Worm (Caenorhabditis elegans) whole organism, L4 larva: ENCODE results near the gene F55B11.2.

Source experiments
- F10B5.3 ChIP-seq: sonication (generic microtip); optimal IDR thresholded peaks from 2 replicates; lab custom pipeline; 2016; ENCODE audit warnings: mild to moderate bottlenecking, missing genetic modification characterization, missing compliant biosample characterization
- F26F4.8 ChIP-seq: fragments of 200-800 bp; sonication (Bioruptor generic); conservative IDR thresholded peaks from 2 replicates; pipeline ENCODE4 v1.3.6; 2022; ENCODE audit warnings: missing genetic modification characterization, missing compliant biosample characterization
- F37D6.2 ChIP-seq: sonication (generic microtip); optimal IDR thresholded peaks from 2 replicates; lab custom pipeline; 2016; ENCODE audit warnings: mild to moderate bottlenecking, missing genetic modification characterization, missing compliant biosample characterization
- F49E8.2 ChIP-seq: sonication (generic microtip); optimal IDR thresholded peaks from 2 replicates; lab custom pipeline; 2016; ENCODE audit warnings: missing compliant biosample characterization, mild to moderate bottlenecking, missing genetic modification characterization, borderline replicate concordance
- R02D3.7 ChIP-seq: fragments of 150-350 bp; sonication (generic microtip); optimal IDR thresholded peaks from 3 replicates; lab custom pipeline; 2014; ENCODE audit warnings: missing biosample characterization, missing genetic modification characterization
- Y5F2A.4 ChIP-seq: fragments of 200-800 bp; sonication (Bioruptor generic); optimal IDR thresholded peaks from 2 replicates; lab custom pipeline; 2018; ENCODE audit warnings: mild to moderate bottlenecking, missing genetic modification characterization, missing compliant biosample characterization
- ZK546.5 ChIP-seq, 2 experiments: sonication (generic microtip); optimal IDR thresholded peaks; 2 replicates each; lab custom pipeline; 2017; ENCODE audit warnings: missing biosample characterization in 2 of 2, missing genetic modification characterization in 2 of 2
- aha-1 ChIP-seq: fragments of 150-350 bp; peaks from one replicate; lab custom pipeline; 2014; ENCODE audit warnings: missing biosample characterization, missing genetic modification characterization
- ama-1 ChIP-seq: fragments of 150-350 bp; optimal IDR thresholded peaks from 2 replicates; lab custom pipeline; 2014; ENCODE audit warnings: inconsistent platforms, mixed read lengths
- arid-1 ChIP-seq: fragments of 200-800 bp; sonication (Bioruptor generic); conservative IDR thresholded peaks from 2 replicates; pipeline ENCODE4 v1.3.6; 2022; ENCODE audit warnings: missing genetic modification reagents, missing genetic modification characterization, missing compliant biosample characterization
- ceh-20 ChIP-seq: fragments of 200-800 bp; sonication (Bioruptor generic); IDR thresholded peaks from 2 replicates; pipeline ENCODE4 v1.3.6; 2022; ENCODE audit warnings: missing genetic modification reagents, missing genetic modification characterization, missing compliant biosample characterization
- ceh-82 ChIP-seq: sonication (generic microtip); optimal IDR thresholded peaks from 2 replicates; lab custom pipeline; 2017; ENCODE audit warnings: missing biosample characterization, missing genetic modification characterization
- ces-1 ChIP-seq: fragments of 150-350 bp; sonication (generic microtip); optimal IDR thresholded peaks from 4 replicates; lab custom pipeline; 2014; ENCODE audit warnings: missing biosample characterization, missing genetic modification reagents, missing genetic modification characterization
- ctbp-1 ChIP-seq: fragments of 200-800 bp; sonication (Bioruptor generic); IDR thresholded peaks from 2 replicates; pipeline ENCODE4 v1.3.6; 2022; ENCODE audit warnings: missing genetic modification reagents, missing genetic modification characterization, missing compliant biosample characterization
- daf-16 ChIP-seq, 3 experiments: sonication (generic microtip); optimal IDR thresholded peaks; 2 replicates each; lab custom pipeline; 2016 to 2017; ENCODE audit warnings: missing genetic modification characterization in 3 of 3, missing genetic modification reagents in 3 of 3, mild to moderate bottlenecking in 2 of 3, missing compliant biosample characterization in 2 of 3, missing biosample characterization in 1 of 3, moderate library complexity in 1 of 3
- dve-1 ChIP-seq: sonication (generic microtip); optimal IDR thresholded peaks from 2 replicates; lab custom pipeline; 2017; ENCODE audit warnings: antibody characterized with exemption, mild to moderate bottlenecking, missing genetic modification characterization, missing compliant biosample characterization; ENCODE audit not compliant: insufficient read depth
- fos-1 ChIP-seq: fragments of 150-350 bp; optimal IDR thresholded peaks from 2 replicates; lab custom pipeline; 2014; ENCODE audit warnings: missing biosample characterization, missing genetic modification characterization
- hlh-11 ChIP-seq: fragments of 200-800 bp; sonication (Bioruptor generic); optimal IDR thresholded peaks from 2 replicates; lab custom pipeline; 2018; ENCODE audit warnings: mild to moderate bottlenecking, missing genetic modification characterization, missing compliant biosample characterization
- hlh-30 ChIP-seq: sonication (generic microtip); optimal IDR thresholded peaks from 2 replicates; lab custom pipeline; 2017; ENCODE audit warnings: antibody characterized with exemption, mild to moderate bottlenecking, missing genetic modification characterization, missing compliant biosample characterization; ENCODE audit not compliant: insufficient read depth
- hmg-1.1 ChIP-seq: fragments of 200-800 bp; sonication (Bioruptor generic); IDR thresholded peaks from 2 replicates; pipeline ENCODE4 v1.3.6; 2022; ENCODE audit warnings: missing genetic modification reagents, missing genetic modification characterization, missing compliant biosample characterization
- lim-7 ChIP-seq: fragments of 200-800 bp; sonication (Bioruptor generic); IDR thresholded peaks from 2 replicates; pipeline ENCODE4 v1.3.6; 2022; ENCODE audit warnings: missing genetic modification characterization, missing compliant biosample characterization
- lin-1 ChIP-seq: fragments of 200-800 bp; sonication (Bioruptor generic); IDR thresholded peaks from 2 replicates; pipeline ENCODE4 v1.3.6; 2022; ENCODE audit warnings: missing genetic modification reagents, missing genetic modification characterization, missing compliant biosample characterization
- lin-13 ChIP-seq: fragments of 150-350 bp; optimal IDR thresholded peaks from 2 replicates; lab custom pipeline; 2014; ENCODE audit warnings: missing biosample characterization, missing genetic modification reagents, missing genetic modification characterization
- lin-29 ChIP-seq: fragments of 200-800 bp; sonication (Bioruptor generic); IDR thresholded peaks from 2 replicates; pipeline ENCODE4 v1.3.6; 2022; ENCODE audit warnings: missing genetic modification reagents, missing genetic modification characterization, missing compliant biosample characterization
- lin-38 ChIP-seq: fragments of 200-800 bp; sonication (Bioruptor generic); IDR thresholded peaks from 2 replicates; pipeline ENCODE4 v1.3.6; 2022; ENCODE audit warnings: missing genetic modification reagents, missing genetic modification characterization, missing compliant biosample characterization
- lir-3 ChIP-seq: sonication (generic microtip); optimal IDR thresholded peaks from 2 replicates; lab custom pipeline; 2016; ENCODE audit warnings: mild to moderate bottlenecking, missing genetic modification characterization, missing compliant biosample characterization
- madf-9 ChIP-seq: fragments of 200-800 bp; sonication (Bioruptor generic); conservative IDR thresholded peaks from 2 replicates; pipeline ENCODE4 v1.3.6; 2022; ENCODE audit warnings: missing genetic modification reagents, missing genetic modification characterization, missing compliant biosample characterization
- mdl-1 ChIP-seq, 2 experiments: fragments of 150-350 bp in 1 of 2; sonication (generic microtip) in 1 of 2; optimal IDR thresholded peaks; 2 replicates each; lab custom pipeline; 2014 to 2017; ENCODE audit warnings: missing biosample characterization in 2 of 2, missing genetic modification characterization in 2 of 2
- mep-1 ChIP-seq: fragments of 150-350 bp; sonication (generic microtip); optimal IDR thresholded peaks from 3 replicates; lab custom pipeline; 2014; ENCODE audit warnings: missing biosample characterization, missing genetic modification characterization
- mes-2 ChIP-seq: sonication (generic microtip); optimal IDR thresholded peaks from 2 replicates; lab custom pipeline; 2016; ENCODE audit warnings: missing genotype, mild to moderate bottlenecking, missing genetic modification characterization, missing compliant biosample characterization; ENCODE audit not compliant: poor library complexity, severe bottlenecking
- mxl-2 ChIP-seq: fragments of 200-800 bp; sonication (Bioruptor generic); conservative IDR thresholded peaks from 2 replicates; pipeline ENCODE4 v1.3.6; 2022; ENCODE audit warnings: missing genetic modification reagents, missing genetic modification characterization, missing compliant biosample characterization
- nhr-10 ChIP-seq: fragments of 150-350 bp; optimal IDR thresholded peaks from 2 replicates; lab custom pipeline; 2014; ENCODE audit warnings: missing biosample characterization, missing genetic modification characterization
- nhr-11 ChIP-seq: fragments of 150-350 bp; optimal IDR thresholded peaks from 2 replicates; lab custom pipeline; 2014; ENCODE audit warnings: missing biosample characterization, missing genetic modification characterization
- nhr-28 ChIP-seq: fragments of 150-350 bp; optimal IDR thresholded peaks from 2 replicates; lab custom pipeline; 2014; ENCODE audit warnings: missing biosample characterization, missing genetic modification characterization
- nhr-41 ChIP-seq: fragments of 200-800 bp; sonication (Bioruptor generic); IDR thresholded peaks from 2 replicates; pipeline ENCODE4 v1.3.6; 2022; ENCODE audit warnings: missing genetic modification reagents, missing genetic modification characterization, missing compliant biosample characterization
- nhr-48 ChIP-seq: sonication (generic microtip); optimal IDR thresholded peaks from 2 replicates; lab custom pipeline; 2016; ENCODE audit warnings: mild to moderate bottlenecking, missing genetic modification characterization, missing compliant biosample characterization
- nhr-6 ChIP-seq: fragments of 150-350 bp; optimal IDR thresholded peaks from 2 replicates; lab custom pipeline; 2014; ENCODE audit warnings: missing biosample characterization, missing genetic modification characterization
- nhr-77 ChIP-seq: fragments of 150-350 bp; optimal IDR thresholded peaks from 2 replicates; lab custom pipeline; 2014; ENCODE audit warnings: missing biosample characterization, missing genetic modification characterization
- php-3 ChIP-seq: fragments of 200-800 bp; sonication (Bioruptor generic); IDR thresholded peaks from 2 replicates; pipeline ENCODE4 v1.3.6; 2022; ENCODE audit warnings: missing genetic modification reagents, missing genetic modification characterization, missing compliant biosample characterization
- pqm-1 ChIP-seq: sonication (generic microtip); optimal IDR thresholded peaks from 2 replicates; lab custom pipeline; 2017; ENCODE audit warnings: missing biosample characterization, missing genetic modification characterization
- saeg-2 ChIP-seq: fragments of 200-800 bp; sonication (Bioruptor generic); IDR thresholded peaks from 2 replicates; pipeline ENCODE4 v1.3.6; 2022; ENCODE audit warnings: missing genetic modification reagents, missing genetic modification characterization, missing compliant biosample characterization
- snpc-4 ChIP-seq: fragments of 150-350 bp; optimal IDR thresholded peaks from 2 replicates; lab custom pipeline; 2014; ENCODE audit warnings: missing biosample characterization, missing genetic modification characterization
- spr-3 ChIP-seq: fragments of 200-800 bp; sonication (Bioruptor generic); optimal IDR thresholded peaks from 2 replicates; lab custom pipeline; 2018; ENCODE audit warnings: mild to moderate bottlenecking, missing genetic modification characterization, missing compliant biosample characterization
- unc-130 ChIP-seq: sonication (generic microtip); optimal IDR thresholded peaks from 2 replicates; lab custom pipeline; 2016; ENCODE audit warnings: missing genetic modification reagents, missing genetic modification characterization, missing compliant biosample characterization
- unc-62 ChIP-seq, 3 experiments: fragments of 150-350 bp in 1 of 3; sonication (generic microtip); optimal IDR thresholded peaks in 2 of 3; peaks in 1 of 3; 1 replicate in 1 of 3; 2 replicates in 2 of 3; lab custom pipeline; 2014 to 2017; ENCODE audit warnings: missing biosample characterization in 3 of 3, missing genetic modification characterization in 3 of 3, missing genetic modification reagents in 3 of 3, missing genotype in 1 of 3
- zag-1 ChIP-seq: fragments of 150-350 bp; optimal IDR thresholded peaks from 2 replicates; lab custom pipeline; 2014; ENCODE audit warnings: missing biosample characterization, missing genetic modification characterization
- zfp-2 ChIP-seq: sonication (generic microtip); optimal IDR thresholded peaks from 2 replicates; lab custom pipeline; 2016; ENCODE audit warnings: mild to moderate bottlenecking, missing genetic modification characterization, missing compliant biosample characterization
- zip-2 ChIP-seq: fragments of 150-350 bp; optimal IDR thresholded peaks from 2 replicates; lab custom pipeline; 2014; ENCODE audit warnings: missing biosample characterization, missing genetic modification characterization
- ztf-11 ChIP-seq: fragments of 150-350 bp; optimal IDR thresholded peaks from 2 replicates; lab custom pipeline; 2014; ENCODE audit warnings: missing biosample characterization, missing genetic modification characterization
- ztf-7 ChIP-seq: fragments of 150-350 bp; optimal IDR thresholded peaks from 2 replicates; lab custom pipeline; 2014; ENCODE audit warnings: missing biosample characterization, missing genetic modification characterization

Gene F55B11.2

ce11 chrIV:14464065-14464567, 41.0 kb upstream of the F55B11.2 start, which contains the start of gene dld-1 (continued):
- TF ChIP-seq fos-1 (tag; lab: Kevin White, UChicago) (no peak), F37D6.2 (tag; lab: Kevin White, UChicago) (peak; percentile 82), unc-62 (GFP tag; optimal IDR thresholded peaks at IDR 0.05 in 1 of 2; lab: Kevin White, UChicago) (peak in 1 of 2 experiments; percentile 75), unc-62 (tag; optimal IDR thresholded peaks at IDR 0.05; lab: Kevin White, UChicago) (no peak), ces-1 (GFP tag; lab: Kevin White, UChicago) (peak; percentile 85), mep-1 (tag; lab: Kevin White, UChicago) (peak; percentile 97), nhr-28 (tag; lab: Kevin White, UChicago) (peak; percentile 90), mdl-1 (tag; optimal IDR thresholded peaks at IDR 0.05; lab: Kevin White, UChicago) (peak in 1 of 2 experiments; percentile 79), nhr-6 (tag; lab: Kevin White, UChicago) (peak; percentile 96), nhr-41 (GFP tag; lab: Robert Waterston, UW) (no peak), F26F4.8 (no peak), pqm-1 (tag; lab: Kevin White, UChicago) (no peak), ctbp-1 (GFP tag; lab: Robert Waterston, UW) (peak; percentile 69), mxl-2 (GFP tag; lab: Robert Waterston, UW) (no peak), snpc-4 (peak; percentile 69), ZK546.5 (tag; optimal IDR thresholded peaks at IDR 0.05; lab: Kevin White, UChicago) (peak in 1 of 2 experiments; percentile 65), Y5F2A.4 (GFP tag; lab: Kevin White, UChicago) (no peak), ztf-11 (tag; lab: Kevin White, UChicago) (no peak), hlh-30 (tag; lab: Kevin White, UChicago) (peak; percentile 97), nhr-11 (peak; percentile 90), hmg-1.1 (GFP tag; lab: Robert Waterston, UW) (peak; percentile 94), F10B5.3 (tag; lab: Kevin White, UChicago) (peak; percentile 52), saeg-2 (GFP tag; lab: Robert Waterston, UW) (0 out of 2 replicates have a peak, but pooled peaks have one; percentile 54), lin-13 (GFP tag; lab: Kevin White, UChicago) (peak; percentile 97), zfp-2 (peak; percentile 61), php-3 (GFP tag; lab: Robert Waterston, UW) (peak; percentile 73), madf-9 (peak; percentile 40; the same call in 1 of the 2 replicates), R02D3.7 (tag; lab: Kevin White, UChicago) (peak; percentile 95), lir-3 (tag; lab: Kevin White, UChicago) (no peak), zag-1 (tag; lab: Kevin White, UChicago) (peak; percentile 61), nhr-10 (tag; lab: Kevin White, UChicago) (no peak), ceh-82 (tag; lab: Kevin White, UChicago) (no peak), lim-7 (GFP tag; lab: Robert Waterston, UW) (no peak), arid-1 (GFP tag; lab: Robert Waterston, UW) (peak; percentile 88), mes-2 (tag; lab: Kevin White, UChicago) (peak; percentile 95), hlh-11 (peak; percentile 84), ztf-7 (tag; lab: Kevin White, UChicago) (peak; percentile 96), spr-3 (no peak), daf-16 (GFP tag; optimal IDR thresholded peaks at IDR 0.05; lab: Kevin White, UChicago) (peak in 1 of 2 experiments; percentile 10), daf-16 (tag; optimal IDR thresholded peaks at IDR 0.05; lab: Kevin White, UChicago) (peak; percentile 79), aha-1 (tag; lab: Kevin White, UChicago) (peak; percentile 99), unc-130 (GFP tag; lab: Kevin White, UChicago) (peak; percentile 67), ama-1 (lab: Kevin White, UChicago) (peak; percentile 88), lin-29 (GFP tag; lab: Robert Waterston, UW) (peak; percentile 47; the same call in 1 of the 2 replicates), nhr-48 (tag; lab: Kevin White, UChicago) (peak; percentile 60), dve-1 (peak; percentile 99), nhr-77 (tag; lab: Kevin White, UChicago) (peak; percentile 97), lin-1 (GFP tag; lab: Robert Waterston, UW) (peak; percentile 62; the same call in 1 of the 2 replicates), ceh-20 (GFP tag; lab: Robert Waterston, UW) (peak; percentile 75; the same call in 1 of the 2 replicates), F49E8.2 (tag; lab: Kevin White, UChicago) (peak; percentile 46), zip-2 (peak; percentile 66), lin-38 (GFP tag; lab: Robert Waterston, UW) (peak; percentile 83)
